Worm (Caenorhabditis elegans) whole organism, mixed stage, embryonic: ENCODE results near the gene clec-240.

Source experiments
- M03D4.4 ChIP-seq: sonication (generic microtip); optimal IDR thresholded peaks from 2 replicates; lab custom pipeline; 2017; ENCODE audit warnings: mild to moderate bottlenecking, missing genetic modification characterization, missing compliant biosample characterization
- bed-3 ChIP-seq: fragments of 200-800 bp; sonication (Bioruptor generic); optimal IDR thresholded peaks from 3 replicates; lab custom pipeline; 2018; ENCODE audit warnings: mild to moderate bottlenecking, missing genetic modification characterization, moderate library complexity, missing compliant biosample characterization
- ceh-39 ChIP-seq: fragments of 150-350 bp; optimal IDR thresholded peaks from 2 replicates; lab custom pipeline; 2014; ENCODE audit warnings: missing biosample characterization, missing genetic modification characterization
- ceh-43 ChIP-seq: fragments of 200-800 bp; sonication (Bioruptor generic); optimal IDR thresholded peaks from 2 replicates; lab custom pipeline; 2018; ENCODE audit warnings: mild to moderate bottlenecking, missing genetic modification characterization, moderate library complexity, missing compliant biosample characterization
- ceh-83 ChIP-seq: fragments of 200-800 bp; sonication (Bioruptor generic); optimal IDR thresholded peaks from 2 replicates; lab custom pipeline; 2018; ENCODE audit warnings: mild to moderate bottlenecking, missing genetic modification characterization, missing compliant biosample characterization
- ces-1 ChIP-seq: fragments of 150-350 bp; optimal IDR thresholded peaks from 2 replicates; lab custom pipeline; 2014; ENCODE audit warnings: missing biosample characterization, missing genetic modification reagents, missing genetic modification characterization
- cnd-1 ChIP-seq: fragments of 200-800 bp; sonication (Bioruptor generic); optimal IDR thresholded peaks from 2 replicates; lab custom pipeline; 2018; ENCODE audit warnings: mild to moderate bottlenecking, missing genetic modification characterization, missing compliant biosample characterization
- drap-1 ChIP-seq: fragments of 200-800 bp; sonication (Bioruptor generic); optimal IDR thresholded peaks from 3 replicates; lab custom pipeline; 2018; ENCODE audit warnings: mild to moderate bottlenecking, missing genetic modification characterization, missing compliant biosample characterization
- elt-1 ChIP-seq: sonication (generic microtip); optimal IDR thresholded peaks from 2 replicates; lab custom pipeline; 2017; ENCODE audit warnings: missing genetic modification characterization, mild to moderate bottlenecking, missing compliant biosample characterization, antibody characterized with exemption, moderate library complexity, borderline replicate concordance; ENCODE audit not compliant: insufficient read depth
- elt-3 ChIP-seq: fragments of 150-350 bp; optimal IDR thresholded peaks from 2 replicates; lab custom pipeline; 2014; ENCODE audit warnings: missing biosample characterization, missing genetic modification characterization
- ham-2 ChIP-seq: fragments of 200-800 bp; sonication (Bioruptor generic); optimal IDR thresholded peaks from 2 replicates; lab custom pipeline; 2018; ENCODE audit warnings: mild to moderate bottlenecking, missing genetic modification characterization, missing compliant biosample characterization
- hlh-1 ChIP-seq: fragments of 150-350 bp; optimal IDR thresholded peaks from 2 replicates; lab custom pipeline; 2014; ENCODE audit warnings: missing biosample characterization, missing genetic modification reagents, missing genetic modification characterization
- lin-13 ChIP-seq: fragments of 150-350 bp; optimal IDR thresholded peaks from 2 replicates; lab custom pipeline; 2014; ENCODE audit warnings: missing biosample characterization, missing genetic modification characterization
- lsy-2 ChIP-seq: fragments of 150-350 bp; optimal IDR thresholded peaks from 2 replicates; lab custom pipeline; 2014; ENCODE audit warnings: missing biosample characterization, missing genetic modification characterization
- mep-1 ChIP-seq: fragments of 150-350 bp; optimal IDR thresholded peaks from 2 replicates; lab custom pipeline; 2017; ENCODE audit warnings: missing biosample characterization, missing genetic modification reagents, missing genetic modification characterization, inconsistent platforms
- mls-2 ChIP-seq: sonication (generic microtip); optimal IDR thresholded peaks from 2 replicates; lab custom pipeline; 2016; ENCODE audit warnings: mild to moderate bottlenecking, missing genetic modification characterization, moderate library complexity, missing compliant biosample characterization
- nhr-12 ChIP-seq: fragments of 150-350 bp; optimal IDR thresholded peaks from 2 replicates; lab custom pipeline; 2014; ENCODE audit warnings: missing biosample characterization, missing genetic modification characterization
- nhr-2 ChIP-seq: fragments of 150-350 bp; optimal IDR thresholded peaks from 2 replicates; lab custom pipeline; 2014; ENCODE audit warnings: missing biosample characterization, missing genetic modification characterization
- nhr-28 ChIP-seq: fragments of 150-350 bp; optimal IDR thresholded peaks from 2 replicates; lab custom pipeline; 2014; ENCODE audit warnings: missing biosample characterization, missing genetic modification characterization
- nhr-76 ChIP-seq: sonication (generic microtip); optimal IDR thresholded peaks from 2 replicates; lab custom pipeline; 2017; ENCODE audit warnings: missing biosample characterization, missing genetic modification characterization
- sem-2 ChIP-seq: fragments of 200-800 bp; sonication (Bioruptor generic); optimal IDR thresholded peaks from 2 replicates; lab custom pipeline; 2018; ENCODE audit warnings: mild to moderate bottlenecking, missing genetic modification characterization, missing compliant biosample characterization
- snpc-4 ChIP-seq: fragments of 150-350 bp; optimal IDR thresholded peaks from 2 replicates; lab custom pipeline; 2014; ENCODE audit warnings: missing biosample characterization, missing genetic modification characterization
- sptf-1 ChIP-seq: sonication (generic microtip); optimal IDR thresholded peaks from 2 replicates; lab custom pipeline; 2017; ENCODE audit warnings: mild to moderate bottlenecking, missing genetic modification characterization, moderate library complexity, missing compliant biosample characterization
- tbx-8 ChIP-seq: fragments of 200-800 bp; sonication (Bioruptor generic); optimal IDR thresholded peaks from 2 replicates; lab custom pipeline; 2018; ENCODE audit warnings: mild to moderate bottlenecking, missing genetic modification characterization, moderate library complexity, missing compliant biosample characterization
- unc-120 ChIP-seq: sonication (generic microtip); optimal IDR thresholded peaks from 2 replicates; lab custom pipeline; 2017; ENCODE audit warnings: missing genetic modification characterization, missing compliant biosample characterization; ENCODE audit not compliant: poor library complexity, severe bottlenecking
- unc-39 ChIP-seq: fragments of 150-350 bp; optimal IDR thresholded peaks from 2 replicates; lab custom pipeline; 2014; ENCODE audit warnings: missing biosample characterization, missing genetic modification characterization
- unc-62 ChIP-seq: fragments of 150-350 bp; optimal IDR thresholded peaks from 2 replicates; lab custom pipeline; 2014; ENCODE audit warnings: missing biosample characterization, missing genetic modification reagents, missing genetic modification characterization
- zip-8 ChIP-seq: fragments of 150-350 bp; optimal IDR thresholded peaks from 2 replicates; lab custom pipeline; 2014; ENCODE audit warnings: missing biosample characterization, missing genetic modification characterization
- ztf-11 ChIP-seq: fragments of 150-350 bp; optimal IDR thresholded peaks from 2 replicates; lab custom pipeline; 2014; ENCODE audit warnings: missing biosample characterization, missing genetic modification characterization

The clec-240 gene

DNA sequence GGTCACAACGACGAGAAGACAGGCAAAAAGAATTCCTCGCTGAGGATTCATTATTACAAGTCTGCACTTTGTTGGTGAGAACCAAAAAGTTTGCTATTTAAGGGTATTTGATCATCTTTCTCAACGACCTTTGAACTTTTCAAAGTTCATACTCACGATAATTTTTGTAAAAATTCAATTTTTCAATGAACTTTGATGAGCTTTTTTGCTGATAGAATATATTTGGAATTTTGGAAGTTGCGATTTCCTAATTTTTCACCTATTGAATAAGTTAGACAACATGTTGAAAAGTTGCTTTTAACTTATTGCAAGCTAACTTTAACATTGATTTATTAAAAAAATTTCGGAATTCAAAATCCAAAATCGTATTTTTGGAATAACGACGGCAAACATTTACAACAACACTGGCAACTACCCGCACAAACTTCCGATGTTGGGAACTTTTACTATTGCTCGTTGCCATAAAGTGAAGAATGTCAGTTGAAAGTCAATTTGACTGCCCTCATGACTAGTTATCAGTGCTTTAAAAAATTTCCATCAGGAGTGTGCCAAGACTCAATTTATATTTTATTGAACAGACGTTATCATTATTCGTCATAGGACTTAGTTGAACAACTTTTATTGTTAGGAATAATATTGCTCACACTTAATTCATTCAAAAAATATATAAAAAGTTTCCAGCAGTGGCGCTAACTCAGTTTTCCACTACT lies 13.0 kb downstream of the clec-240 start, which contains the start of the genes F49H6.8 and F49H6.5:
TSS of gene F49H6.8 (minus strand) at position 51 of the 710 bp plus-strand sequence.
TSS of gene F49H6.5 (plus strand) at position 629 of the 710 bp plus-strand sequence.
- TF ChIP-seq tbx-8 (GFP tag; lab: Kevin White, UChicago) (no peak), ceh-83 (GFP tag; lab: Kevin White, UChicago) (no peak), nhr-28 (tag; lab: Kevin White, UChicago) (no peak)

DNA sequence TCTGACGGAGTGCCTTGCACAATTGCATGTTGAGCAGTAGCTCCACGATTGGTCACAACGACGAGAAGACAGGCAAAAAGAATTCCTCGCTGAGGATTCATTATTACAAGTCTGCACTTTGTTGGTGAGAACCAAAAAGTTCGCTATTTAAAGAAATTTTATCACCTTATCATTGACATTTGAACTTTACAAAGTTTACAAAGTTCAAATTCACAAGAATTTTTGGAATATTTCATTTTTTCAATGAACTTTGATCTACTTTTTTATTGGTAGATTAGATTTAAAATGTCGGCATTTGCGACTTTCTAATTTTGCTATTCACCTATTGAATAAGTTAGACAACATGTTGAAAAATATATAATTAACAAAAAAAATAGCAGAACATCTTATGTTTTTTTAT lies 16.5 kb downstream of the clec-240 start, which contains the start of gene F49H6.15:
TSS of gene F49H6.15 (minus strand) at position 101 of the 400 bp plus-strand sequence.
- TF ChIP-seq ceh-39 (tag; lab: Kevin White, UChicago): no peak
- TF ChIP-seq mls-2: no peak
- no peak for TF ChIP-seq elt-3 (tag; lab: Kevin White, UChicago)
- TF ChIP-seq unc-120 (tag; lab: Kevin White, UChicago): no peak

DNA sequence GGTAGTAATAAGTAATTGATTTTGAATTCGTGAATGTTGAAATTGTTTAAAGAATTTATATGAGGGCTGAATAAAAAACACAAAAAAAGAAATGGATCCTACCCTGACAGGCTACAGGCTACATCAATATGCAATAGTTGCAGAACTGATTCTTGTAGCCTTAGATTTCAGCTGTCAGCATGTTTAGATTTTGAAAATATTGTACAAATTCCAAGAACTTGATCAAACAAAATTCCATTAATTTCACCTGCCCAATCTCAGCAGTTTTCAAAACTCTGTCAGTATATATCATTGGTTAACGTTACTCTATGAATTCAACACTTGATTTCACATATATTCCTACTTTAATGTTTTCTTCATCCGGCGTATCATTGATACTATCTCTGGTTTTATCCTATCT lies 20.6 kb downstream of the clec-240 start:
- TF ChIP-seq zip-8 (tag; lab: Kevin White, UChicago): no peak
- TF ChIP-seq bed-3: no peak
- TF ChIP-seq, all 35 proteins: peak for 0

DNA sequence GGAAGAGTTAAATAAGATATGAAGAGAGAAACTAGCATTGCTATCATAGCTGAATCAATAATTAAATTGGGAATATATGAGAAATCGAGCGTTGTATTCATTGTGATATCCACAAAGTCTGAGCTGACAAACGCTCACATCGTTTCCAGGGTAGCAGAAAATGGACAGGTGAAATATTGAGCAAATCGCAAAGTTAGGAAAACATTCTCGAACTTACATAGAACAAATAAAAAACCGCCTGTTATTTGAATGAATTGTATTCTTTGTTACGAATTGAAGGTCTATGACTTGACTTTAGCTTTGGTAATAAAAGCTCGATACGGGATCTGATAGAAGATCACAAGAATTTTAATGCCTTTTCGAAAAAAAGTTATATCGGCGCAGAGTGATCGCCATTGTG lies 26.0 kb downstream of the clec-240 start, which contains the start of gene srz-94:
TSS of gene srz-94 (minus strand) at position 101 of the 400 bp plus-strand sequence.
- TF ChIP-seq M03D4.4 (tag; lab: Kevin White, UChicago): no peak
- TF ChIP-seq tbx-8 (GFP tag; lab: Kevin White, UChicago): no peak
- TF ChIP-seq lin-13 (tag; lab: Kevin White, UChicago): no peak
- TF ChIP-seq sptf-1: no peak
- TF ChIP-seq elt-3 (tag; lab: Kevin White, UChicago): no peak
- no peak for TF ChIP-seq nhr-12
- no peak for TF ChIP-seq zip-8 (tag; lab: Kevin White, UChicago)
- no peak for TF ChIP-seq unc-120 (tag; lab: Kevin White, UChicago)
- no peak for TF ChIP-seq cnd-1 (tag; lab: Kevin White, UChicago)
- TF ChIP-seq drap-1 (GFP tag; lab: Kevin White, UChicago): no peak
- no peak for TF ChIP-seq elt-1 (tag; lab: Kevin White, UChicago)
- no peak for TF ChIP-seq snpc-4 (tag; lab: Kevin White, UChicago)
- TF ChIP-seq hlh-1 (tag; lab: Kevin White, UChicago): no peak
- no peak for TF ChIP-seq mep-1

DNA sequence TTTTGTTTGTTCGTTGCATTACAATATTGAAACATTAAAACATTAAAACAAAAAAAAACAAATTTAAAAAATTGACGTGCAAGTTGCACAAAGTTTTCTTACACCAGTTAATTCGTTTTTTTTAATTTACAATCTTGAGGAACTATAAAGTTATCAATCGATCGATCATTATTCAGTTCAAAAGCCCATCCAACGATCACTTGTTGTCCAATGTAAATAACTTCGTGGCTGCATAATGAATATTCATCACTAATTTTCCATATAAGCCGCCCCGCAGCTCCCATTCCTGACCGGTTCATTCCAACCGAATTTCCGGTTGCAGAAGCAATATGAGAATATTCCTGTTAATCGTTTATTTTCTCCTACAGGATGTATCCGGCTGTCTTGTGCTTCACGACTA lies 32.4 kb downstream of the clec-240 start, which contains the start of gene hpo-33:
TSS of gene hpo-33 (plus strand) at position 301 of the 400 bp plus-strand sequence.
- TF ChIP-seq unc-39 (tag; lab: Kevin White, UChicago): no peak
- no peak for TF ChIP-seq mls-2
- no peak for TF ChIP-seq M03D4.4 (tag; lab: Kevin White, UChicago)
- TF ChIP-seq elt-1 (tag; lab: Kevin White, UChicago): no peak
- TF ChIP-seq ztf-11 (tag; lab: Kevin White, UChicago): no peak
- TF ChIP-seq ceh-43 (GFP tag; lab: Kevin White, UChicago): no peak
- no peak for TF ChIP-seq lin-13 (tag; lab: Kevin White, UChicago)
- no peak for TF ChIP-seq sem-2 (GFP tag; lab: Kevin White, UChicago)
- no peak for TF ChIP-seq cnd-1 (tag; lab: Kevin White, UChicago)
- no peak for TF ChIP-seq ham-2 (GFP tag; lab: Kevin White, UChicago)
- TF ChIP-seq bed-3: no peak
- TF ChIP-seq nhr-2 (tag; lab: Kevin White, UChicago): no peak
- TF ChIP-seq lsy-2: no peak

DNA sequence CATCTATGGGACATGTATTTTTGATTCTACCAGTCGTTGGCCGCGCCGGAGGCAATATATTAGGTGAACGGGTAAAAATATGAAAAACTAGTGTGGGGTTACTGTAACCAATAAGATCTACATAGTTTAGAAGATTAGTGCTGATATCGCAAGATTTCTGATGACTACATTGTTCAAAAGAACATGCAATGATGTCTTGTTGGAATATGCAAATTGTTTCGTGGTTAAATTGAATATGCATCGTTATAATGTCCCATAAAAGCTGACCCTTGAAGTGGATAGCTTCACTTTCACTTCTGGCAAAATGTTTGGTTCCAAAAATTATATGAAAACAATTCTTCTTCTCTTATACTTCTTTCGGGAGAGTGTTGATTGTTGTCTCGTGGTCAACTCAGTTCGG lies 34.7 kb downstream of the clec-240 start, which contains the start of gene F28B1.2:
TSS of gene F28B1.2 (plus strand) at position 301 of the 400 bp plus-strand sequence.
- TF ChIP-seq mls-2 (no peak), mep-1 (no peak), unc-62 (GFP tag; lab: Kevin White, UChicago) (no peak), tbx-8 (GFP tag; lab: Kevin White, UChicago) (no peak), ceh-43 (GFP tag; lab: Kevin White, UChicago) (no peak), lin-13 (tag; lab: Kevin White, UChicago) (no peak), nhr-76 (tag; lab: Kevin White, UChicago) (no peak), unc-120 (tag; lab: Kevin White, UChicago) (no peak), sptf-1 (no peak), ces-1 (GFP tag; lab: Kevin White, UChicago) (no peak), M03D4.4 (tag; lab: Kevin White, UChicago) (no peak), elt-3 (tag; lab: Kevin White, UChicago) (no peak)
